Worm (Caenorhabditis elegans) whole organism, L1 larva: ENCODE data around the gene his-42.
A peak's percentile ranks its signal among the peaks of the same experiment; 100 is the strongest.

Experiments used
- C04F5.9 ChIP-seq: sonication (generic microtip); optimal IDR thresholded peaks from 2 replicates; lab custom pipeline; 2016; ENCODE audit warnings: missing genetic modification characterization, missing compliant biosample characterization
- C16A3.4 ChIP-seq: fragments of 150-350 bp; optimal IDR thresholded peaks from 2 replicates; lab custom pipeline; 2014; ENCODE audit warnings: missing biosample characterization, missing genetic modification characterization
- C34B4.2 ChIP-seq: sonication (generic microtip); optimal IDR thresholded peaks from 2 replicates; lab custom pipeline; 2017; ENCODE audit warnings: mild to moderate bottlenecking, missing genetic modification characterization, missing compliant biosample characterization
- F16B12.6 ChIP-seq: fragments of 150-350 bp; optimal IDR thresholded peaks from 2 replicates; lab custom pipeline; 2014; ENCODE audit warnings: missing biosample characterization, missing genetic modification characterization
- aha-1 ChIP-seq: fragments of 150-350 bp; optimal IDR thresholded peaks from 2 replicates; lab custom pipeline; 2014; ENCODE audit warnings: missing biosample characterization, missing genetic modification characterization
- alr-1 ChIP-seq: fragments of 200-800 bp; sonication (Bioruptor generic); optimal IDR thresholded peaks from 2 replicates; lab custom pipeline; 2018; ENCODE audit warnings: borderline replicate concordance, mild to moderate bottlenecking, missing genetic modification characterization, missing compliant biosample characterization
- ama-1 ChIP-seq: fragments of 150-350 bp; optimal IDR thresholded peaks from 2 replicates; lab custom pipeline; 2014
- blmp-1 ChIP-seq: fragments of 150-350 bp; optimal IDR thresholded peaks from 2 replicates; lab custom pipeline; 2014; ENCODE audit warnings: missing biosample characterization, missing genetic modification characterization
- ceh-63 ChIP-seq: fragments of 200-800 bp; sonication (Bioruptor generic); optimal IDR thresholded peaks from 2 replicates; lab custom pipeline; 2018; ENCODE audit warnings: mild to moderate bottlenecking, missing genetic modification characterization, missing compliant biosample characterization
- ceh-8 ChIP-seq: fragments of 200-800 bp; sonication (Bioruptor generic); optimal IDR thresholded peaks from 2 replicates; lab custom pipeline; 2018; ENCODE audit warnings: mild to moderate bottlenecking, missing genetic modification characterization, moderate library complexity, missing compliant biosample characterization
- dpl-1 ChIP-seq, 3 experiments: fragments of 150-350 bp in 2 of 3; sonication (generic microtip) in 1 of 3; optimal IDR thresholded peaks; 2 replicates each; lab custom pipeline; 2014 to 2017; ENCODE audit warnings: missing biosample characterization in 3 of 3, missing genetic modification characterization in 3 of 3, missing genetic modification reagents in 3 of 3
- dsc-1 ChIP-seq: sonication (generic microtip); optimal IDR thresholded peaks from 2 replicates; lab custom pipeline; 2016; ENCODE audit warnings: mild to moderate bottlenecking, missing genetic modification characterization, missing compliant biosample characterization
- efl-1 ChIP-seq, 4 experiments: fragments of 150-350 bp; optimal IDR thresholded peaks in 3 of 4; peaks in 1 of 4; 1 replicate in 1 of 4; 2 replicates in 3 of 4; lab custom pipeline; 2014; ENCODE audit warnings: missing biosample characterization in 2 of 4, missing genetic modification characterization in 2 of 4, missing genetic modification reagents in 2 of 4
- egl-13 ChIP-seq: sonication (generic microtip); optimal IDR thresholded peaks from 2 replicates; lab custom pipeline; 2016; ENCODE audit warnings: missing genotype, missing genetic modification reagents, missing genetic modification characterization, missing compliant biosample characterization
- ets-5 ChIP-seq: fragments of 200-800 bp; sonication (Bioruptor generic); IDR thresholded peaks from 2 replicates; pipeline ENCODE4 v1.3.6; 2022; ENCODE audit warnings: missing genetic modification characterization, missing compliant biosample characterization
- fkh-10 ChIP-seq: sonication (generic microtip); optimal IDR thresholded peaks from 2 replicates; lab custom pipeline; 2017; ENCODE audit warnings: missing biosample characterization, missing genetic modification reagents, missing genetic modification characterization
- fkh-8 ChIP-seq: sonication (generic microtip); optimal IDR thresholded peaks from 2 replicates; lab custom pipeline; 2016; ENCODE audit warnings: mild to moderate bottlenecking, missing genetic modification characterization, missing compliant biosample characterization
- hpl-2 ChIP-seq: fragments of 150-350 bp; optimal IDR thresholded peaks from 2 replicates; lab custom pipeline; 2014; ENCODE audit warnings: missing biosample characterization, missing genetic modification reagents, missing genetic modification characterization
- jun-1 ChIP-seq: fragments of 150-350 bp; optimal IDR thresholded peaks from 2 replicates; lab custom pipeline; 2014; ENCODE audit warnings: missing biosample characterization, missing genetic modification reagents, missing genetic modification characterization
- lin-13 ChIP-seq: fragments of 150-350 bp; optimal IDR thresholded peaks from 2 replicates; lab custom pipeline; 2014; ENCODE audit warnings: missing biosample characterization, missing genetic modification reagents, missing genetic modification characterization
- lin-15B ChIP-seq: fragments of 150-350 bp; sonication (generic microtip); optimal IDR thresholded peaks from 3 replicates; lab custom pipeline; 2014; ENCODE audit warnings: missing biosample characterization, missing genetic modification characterization
- lin-35 ChIP-seq, 2 experiments: fragments of 150-350 bp; optimal IDR thresholded peaks; 2 replicates each; lab custom pipeline; 2014; ENCODE audit warnings: missing biosample characterization in 2 of 2, missing genetic modification characterization in 2 of 2, missing genetic modification reagents in 2 of 2
- lin-39 ChIP-seq: fragments of 150-350 bp; optimal IDR thresholded peaks from 2 replicates; lab custom pipeline; 2014; ENCODE audit warnings: missing biosample characterization, missing genetic modification reagents, missing genetic modification characterization
- lir-3 ChIP-seq: sonication (generic microtip); optimal IDR thresholded peaks from 2 replicates; lab custom pipeline; 2016; ENCODE audit warnings: mild to moderate bottlenecking, missing genetic modification characterization, moderate library complexity, missing compliant biosample characterization; ENCODE audit not compliant: poor library complexity
- mab-9 ChIP-seq: fragments of 200-800 bp; sonication (Bioruptor generic); IDR thresholded peaks from 2 replicates; pipeline ENCODE4 v1.3.6; 2022; ENCODE audit warnings: missing genetic modification reagents, missing genetic modification characterization, missing compliant biosample characterization
- mdl-1 ChIP-seq, 2 experiments: fragments of 150-350 bp; optimal IDR thresholded peaks; 2 replicates each; lab custom pipeline; 2014 to 2017; ENCODE audit warnings: missing biosample characterization in 2 of 2, missing genetic modification characterization in 2 of 2, inconsistent platforms in 1 of 2
- nhr-20 ChIP-seq: sonication (generic microtip); optimal IDR thresholded peaks from 2 replicates; lab custom pipeline; 2016; ENCODE audit warnings: mild to moderate bottlenecking, missing genetic modification characterization, missing compliant biosample characterization
- nhr-47 ChIP-seq: sonication (generic microtip); optimal IDR thresholded peaks from 2 replicates; lab custom pipeline; 2016; ENCODE audit warnings: mild to moderate bottlenecking, missing genetic modification characterization, moderate library complexity, missing compliant biosample characterization
- nhr-85 ChIP-seq: sonication (generic microtip); peaks from one replicate; lab custom pipeline; 2016; ENCODE audit warnings: missing genetic modification characterization, inconsistent platforms, missing compliant biosample characterization
- nhr-90 ChIP-seq: sonication (generic microtip); optimal IDR thresholded peaks from 2 replicates; lab custom pipeline; 2016; ENCODE audit warnings: mild to moderate bottlenecking, missing genetic modification characterization, missing compliant biosample characterization; ENCODE audit not compliant: poor library complexity
- pag-3 ChIP-seq: sonication (generic microtip); optimal IDR thresholded peaks from 2 replicates; lab custom pipeline; 2017; ENCODE audit warnings: missing genetic modification characterization, mild to moderate bottlenecking, missing compliant biosample characterization, antibody characterized with exemption, borderline replicate concordance; ENCODE audit not compliant: insufficient read depth
- pax-3 ChIP-seq: fragments of 200-800 bp; sonication (Bioruptor generic); optimal IDR thresholded peaks from 2 replicates; lab custom pipeline; 2018; ENCODE audit warnings: mild to moderate bottlenecking, missing genetic modification characterization, moderate library complexity, missing compliant biosample characterization
- snpc-4 ChIP-seq: fragments of 150-350 bp; optimal IDR thresholded peaks from 2 replicates; lab custom pipeline; 2014; ENCODE audit warnings: missing biosample characterization, missing genetic modification characterization
- sup-37 ChIP-seq: fragments of 200-800 bp; sonication (Bioruptor generic); optimal IDR thresholded peaks from 2 replicates; lab custom pipeline; 2018; ENCODE audit warnings: mild to moderate bottlenecking, missing genetic modification characterization, missing compliant biosample characterization
- swsn-7 ChIP-seq: sonication (generic microtip); optimal IDR thresholded peaks from 2 replicates; lab custom pipeline; 2016; ENCODE audit warnings: missing genetic modification characterization, missing compliant biosample characterization
- tbx-2 ChIP-seq: sonication (generic microtip); optimal IDR thresholded peaks from 2 replicates; lab custom pipeline; 2016; ENCODE audit warnings: missing genetic modification characterization, missing compliant biosample characterization
- unc-130 ChIP-seq: fragments of 150-350 bp; optimal IDR thresholded peaks from 2 replicates; lab custom pipeline; 2017; ENCODE audit warnings: missing biosample characterization, missing genetic modification characterization, inconsistent platforms
- unc-30 ChIP-seq: sonication (generic microtip); optimal IDR thresholded peaks from 2 replicates; lab custom pipeline; 2017; ENCODE audit warnings: missing biosample characterization, missing genetic modification characterization
- unc-62 ChIP-seq: fragments of 150-350 bp; optimal IDR thresholded peaks from 2 replicates; lab custom pipeline; 2014; ENCODE audit warnings: missing biosample characterization, missing genetic modification reagents, missing genetic modification characterization
- unc-86 ChIP-seq: sonication (generic microtip); optimal IDR thresholded peaks from 2 replicates; lab custom pipeline; 2016; ENCODE audit warnings: missing genetic modification characterization, missing compliant biosample characterization
- zag-1 ChIP-seq: fragments of 150-350 bp; optimal IDR thresholded peaks from 2 replicates; lab custom pipeline; 2014; ENCODE audit warnings: missing biosample characterization, missing genetic modification characterization
- ztf-11 ChIP-seq, 2 experiments: sonication (generic microtip); optimal IDR thresholded peaks; 2 replicates each; lab custom pipeline; 2016 to 2017; ENCODE audit warnings: missing genetic modification characterization in 2 of 2, missing biosample characterization in 1 of 2, missing compliant biosample characterization in 1 of 2
- ztf-4 ChIP-seq: fragments of 150-350 bp; optimal IDR thresholded peaks from 2 replicates; lab custom pipeline; 2014; ENCODE audit warnings: missing biosample characterization, missing genetic modification characterization

his-42 gene

DNA sequence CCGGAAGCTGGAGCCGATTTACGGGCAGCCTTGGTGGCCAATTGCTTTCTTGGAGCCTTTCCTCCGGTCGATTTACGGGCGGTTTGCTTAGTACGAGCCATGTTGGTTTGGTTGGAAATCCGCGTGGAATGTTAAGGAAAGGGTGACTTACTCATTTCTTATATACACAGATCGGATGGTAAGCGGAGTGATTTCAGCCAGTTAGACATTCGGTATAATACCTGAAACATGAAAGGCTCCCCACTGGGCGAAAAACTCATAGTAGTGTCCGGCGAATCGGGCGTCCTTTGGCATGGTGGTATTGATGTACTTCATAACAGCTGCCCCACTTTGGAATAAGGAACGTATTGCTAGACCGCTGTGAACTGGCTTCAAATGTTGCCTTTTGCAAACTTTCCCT lies at the start of gene his-42:
Gene his-42 (minus strand): TSS at position 101 of the 400 bp plus-strand sequence.
- TF ChIP-seq ztf-11 (tag; optimal IDR thresholded peaks at IDR 0.05; lab: Kevin White, UChicago) (no peak), ceh-63 (no peak)

DNA sequence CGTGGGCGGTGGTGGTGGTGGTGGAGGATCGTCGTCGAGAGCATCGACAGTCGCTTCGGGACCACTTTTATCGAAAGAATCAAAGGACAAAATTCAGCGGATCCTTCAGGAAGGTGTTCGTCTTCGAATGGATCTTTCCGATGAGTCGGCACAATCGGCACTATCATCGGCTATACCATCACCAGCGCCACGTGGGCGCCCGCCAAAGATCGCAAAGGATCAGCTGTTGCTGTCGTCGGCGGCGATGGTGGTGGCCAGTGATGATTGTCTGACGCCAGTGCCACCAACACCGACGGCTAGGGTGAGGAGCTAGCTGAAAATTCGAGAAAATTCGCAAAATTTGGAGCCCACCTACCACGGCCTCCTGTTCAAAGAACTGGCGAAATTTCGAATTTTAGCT lies 49.5 kb upstream of the his-42 start:
- TF ChIP-seq mdl-1 (tag; optimal IDR thresholded peaks at IDR 0.05; lab: Kevin White, UChicago) (no peak), fkh-10 (GFP tag; lab: Kevin White, UChicago) (no peak), efl-1 (optimal IDR thresholded peaks at IDR 0.05; lab: Kevin White, UChicago) (no peak), efl-1 (GFP tag; optimal IDR thresholded peaks at IDR 0.05 in 1 of 2; lab: Kevin White, UChicago) (peak in 1 of 2 experiments; percentile 33)

DNA sequence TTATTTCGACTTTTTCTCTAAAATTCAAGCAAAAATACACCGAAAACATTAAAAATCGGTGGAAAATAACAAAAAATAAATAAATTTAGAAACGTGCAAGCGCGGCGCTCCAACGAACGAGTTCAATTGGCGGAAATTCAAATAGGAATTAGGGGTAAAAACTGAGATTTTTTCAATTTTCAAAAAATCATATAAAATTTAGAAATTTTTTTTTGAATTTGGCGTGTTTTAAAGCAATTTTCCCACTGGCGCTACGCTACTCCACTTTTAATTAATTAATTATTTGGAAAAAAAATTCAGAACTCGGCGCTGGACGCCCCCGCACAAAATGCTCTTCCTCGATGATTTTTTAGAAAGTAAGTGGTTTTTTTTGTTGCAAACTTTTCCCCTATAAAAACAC lies 47.2 kb upstream of the his-42 start, which contains the start of gene ing-3:
Gene ing-3 (plus strand): TSS at position 301 of the 400 bp plus-strand sequence.
- TF ChIP-seq ets-5 (GFP tag; lab: Robert Waterston, UW) (no peak), F16B12.6 (tag; lab: Kevin White, UChicago) (no peak), dsc-1 (tag; lab: Kevin White, UChicago) (no peak)

DNA sequence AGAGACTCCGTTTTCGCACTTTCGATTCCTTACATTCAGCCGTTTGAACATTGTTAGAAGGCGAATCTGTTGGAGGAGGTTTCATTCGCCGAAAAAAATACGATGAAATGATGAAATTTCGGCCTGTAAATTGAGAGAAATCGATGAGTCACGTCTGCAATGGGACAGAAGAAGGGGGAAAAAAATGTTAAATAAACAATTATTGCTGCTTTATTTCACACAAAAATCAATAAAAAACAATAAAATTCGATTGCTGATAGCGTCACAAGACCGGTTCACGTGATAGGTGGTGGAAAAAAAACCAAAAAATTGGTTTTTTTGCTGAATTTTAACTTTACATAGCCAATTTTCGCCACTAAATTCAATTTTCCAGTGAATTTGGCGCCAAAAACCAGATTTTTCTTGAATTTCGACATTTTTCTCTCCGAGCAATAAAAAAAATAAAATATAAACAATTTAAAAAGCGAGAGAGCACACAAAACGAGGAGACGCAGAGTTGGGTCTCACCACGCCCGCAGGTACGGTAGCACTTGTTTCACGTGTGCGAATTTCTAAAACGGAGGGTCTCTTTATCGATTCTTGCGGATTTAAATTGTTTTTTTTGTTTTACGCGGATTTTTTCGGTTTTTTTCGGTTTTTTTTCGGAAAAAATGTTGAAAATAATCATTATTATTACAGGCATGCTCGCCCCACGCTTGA lies 43.8 kb upstream of the his-42 start, which contains the start of the genes cup-14 and ndub-8:
Gene cup-14 (minus strand): TSS at position 51 of the 699 bp plus-strand sequence.
Gene ndub-8 (plus strand): TSS at position 679 of the 699 bp plus-strand sequence.
- peak; percentile 90 for TF ChIP-seq unc-86 (tag; lab: Kevin White, UChicago)
- peak; percentile 95 for TF ChIP-seq nhr-47 (tag; lab: Kevin White, UChicago)
- TF ChIP-seq sup-37 (GFP tag; lab: Kevin White, UChicago) = peak; percentile 66
- peak; percentile 92 for TF ChIP-seq tbx-2 (tag; lab: Kevin White, UChicago)
- peak; percentile 63 for TF ChIP-seq C04F5.9 (tag; lab: Kevin White, UChicago)
- TF ChIP-seq aha-1 (tag; lab: Kevin White, UChicago) = no peak
- peak; percentile 78 for TF ChIP-seq mab-9 (GFP tag; lab: Robert Waterston, UW)
- peak; percentile 88 for TF ChIP-seq ztf-4 (tag; lab: Kevin White, UChicago)
- TF ChIP-seq ama-1 (lab: Kevin White, UChicago) = peak; percentile 71
- peak; percentile 93 for TF ChIP-seq nhr-90
- TF ChIP-seq lir-3 (tag; lab: Kevin White, UChicago) = no peak
- peak; percentile 76 for TF ChIP-seq hpl-2 (GFP tag; lab: Kevin White, UChicago)
- no peak for TF ChIP-seq unc-30 (tag; lab: Kevin White, UChicago)
- peak; percentile 92 for TF ChIP-seq dsc-1 (tag; lab: Kevin White, UChicago)
- peak; percentile 83 for TF ChIP-seq fkh-10 (GFP tag; lab: Kevin White, UChicago)
- TF ChIP-seq egl-13 = peak; percentile 80
- TF ChIP-seq unc-62 = no peak
- peak; percentile 90 for TF ChIP-seq nhr-20
- TF ChIP-seq nhr-85 = peak; percentile 96
- peak; percentile 87 for TF ChIP-seq snpc-4 (tag; lab: Kevin White, UChicago)
- peak; percentile 92 for TF ChIP-seq C16A3.4 (tag; lab: Kevin White, UChicago)
- peak; percentile 95 for TF ChIP-seq unc-130 (tag; lab: Kevin White, UChicago)
- peak; percentile 84 for TF ChIP-seq jun-1 (tag; lab: Kevin White, UChicago)
- peak; percentile 72 for TF ChIP-seq ceh-8 (GFP tag; lab: Kevin White, UChicago)
- peak; percentile 36 for TF ChIP-seq zag-1 (tag; lab: Kevin White, UChicago)
- TF ChIP-seq ets-5 (GFP tag; lab: Robert Waterston, UW) = no peak
- TF ChIP-seq pax-3 (tag; lab: Kevin White, UChicago) = peak; percentile 75
- TF ChIP-seq ztf-11 (tag; optimal IDR thresholded peaks at IDR 0.05; lab: Kevin White, UChicago) = peak in 1 of 2 experiments; percentile 68
- TF ChIP-seq fkh-8 = peak; percentile 88
- TF ChIP-seq lin-13 (GFP tag; lab: Kevin White, UChicago) = peak; percentile 71
- TF ChIP-seq swsn-7 (tag; lab: Kevin White, UChicago) = no peak
- TF ChIP-seq F16B12.6 (tag; lab: Kevin White, UChicago) = peak; percentile 64
- peak; percentile 58 for TF ChIP-seq lin-15B (tag; lab: Kevin White, UChicago)
- peak; percentile 37 for TF ChIP-seq blmp-1 (tag; lab: Kevin White, UChicago)
- peak; percentile 92 for TF ChIP-seq lin-39 (tag; lab: Kevin White, UChicago)
- no peak for TF ChIP-seq C34B4.2 (tag; lab: Kevin White, UChicago)
- TF ChIP-seq lin-35 (GFP tag; optimal IDR thresholded peaks at IDR 0.05; lab: Kevin White, UChicago) = peak; percentile 80 to 87
- peak; percentile 80 to 84 (median 82) for TF ChIP-seq dpl-1 (GFP tag; optimal IDR thresholded peaks at IDR 0.05; lab: Kevin White, UChicago)
- TF ChIP-seq pag-3 (tag; lab: Kevin White, UChicago) = no peak
- TF ChIP-seq alr-1 (tag; lab: Kevin White, UChicago) = no peak
